Worm (Caenorhabditis elegans): ENCODE data around the gene C43F9.4.

Gene C43F9.4

ce11 chrIV:10576624-10577023 lies 12.3 kb downstream of the C43F9.4 start:
- TF ChIP-seq ces-1 (GFP tag; optimal IDR thresholded peaks at IDR 0.05) (no peak), elt-1 (tag; optimal IDR thresholded peaks at IDR 0.05; ENCODE audit: borderline replicate concordance, insufficient read depth) (peak; percentile 27), ham-2 (GFP tag; optimal IDR thresholded peaks at IDR 0.05) (peak; percentile 72), nhr-76 (tag; optimal IDR thresholded peaks at IDR 0.05) (no peak), lin-32 (GFP tag; optimal IDR thresholded peaks at IDR 0.05) (no peak), elt-3 (tag; optimal IDR thresholded peaks at IDR 0.05) (peak; percentile 31)

- TF ChIP-seq flh-1 (GFP tag; optimal IDR thresholded peaks at IDR 0.05): no peak
- TF ChIP-seq lin-13 (tag; optimal IDR thresholded peaks at IDR 0.05): no peak
- TF ChIP-seq snpc-4 (tag; optimal IDR thresholded peaks at IDR 0.05): no peak
- TF ChIP-seq ztf-11 (tag; optimal IDR thresholded peaks at IDR 0.05): no peak
- TF ChIP-seq unc-39 (tag; optimal IDR thresholded peaks at IDR 0.05): no peak
- no peak for TF ChIP-seq sem-2 (GFP tag; optimal IDR thresholded peaks at IDR 0.05)
- no peak for TF ChIP-seq pha-4 (tag; optimal IDR thresholded peaks at IDR 0.05)
- TF ChIP-seq lin-32 (GFP tag; optimal IDR thresholded peaks at IDR 0.05): no peak
- TF ChIP-seq ham-2 (GFP tag; optimal IDR thresholded peaks at IDR 0.05): no peak
- no peak for TF ChIP-seq tbx-8 (GFP tag; optimal IDR thresholded peaks at IDR 0.05)
- no peak for TF ChIP-seq bed-3 (GFP tag; optimal IDR thresholded peaks at IDR 0.05)
- no peak for TF ChIP-seq cnd-1 (tag; optimal IDR thresholded peaks at IDR 0.05)
Observed at ce11 chrIV:10576050-10576449, 12.9 kb downstream of the C43F9.4 start, which contains the start of gene efn-2. efn-2 (plus strand) TSS chrIV:10576350.

- peak; percentile 35 for TF ChIP-seq ces-1 (GFP tag; optimal IDR thresholded peaks at IDR 0.05)
- no peak for TF ChIP-seq zip-8 (tag; optimal IDR thresholded peaks at IDR 0.05)
Observed at ce11 chrIV:10574471-10574870, 14.5 kb downstream of the C43F9.4 start.

ce11 chrIV:10573471-10573870 lies 15.5 kb downstream of the C43F9.4 start:
- TF ChIP-seq ces-1 (GFP tag; optimal IDR thresholded peaks at IDR 0.05) (peak; percentile 72), ceh-83 (GFP tag; optimal IDR thresholded peaks at IDR 0.05) (no peak)

- no peak for TF ChIP-seq sem-2 (GFP tag; optimal IDR thresholded peaks at IDR 0.05)
- no peak for TF ChIP-seq drap-1 (GFP tag; optimal IDR thresholded peaks at IDR 0.05)
- TF ChIP-seq ces-1 (GFP tag; optimal IDR thresholded peaks at IDR 0.05): peak; percentile 94
- no peak for TF ChIP-seq nhr-76 (tag; optimal IDR thresholded peaks at IDR 0.05)
Observed at ce11 chrIV:10571020-10571419, 18.0 kb downstream of the C43F9.4 start.

- TF ChIP-seq zip-8 (tag; optimal IDR thresholded peaks at IDR 0.05) (peak; percentile 37), elt-3 (tag; optimal IDR thresholded peaks at IDR 0.05) (peak; percentile 41), lin-32 (GFP tag; optimal IDR thresholded peaks at IDR 0.05) (no peak), blmp-1 (tag; optimal IDR thresholded peaks at IDR 0.05) (peak; percentile 4)
Observed at ce11 chrIV:10570065-10570464, 18.9 kb downstream of the C43F9.4 start.

ce11 chrIV:10567822-10568221 lies 21.1 kb downstream of the C43F9.4 start:
- TF ChIP-seq ces-1 (GFP tag; optimal IDR thresholded peaks at IDR 0.05): no peak
- TF ChIP-seq sptf-1 (tag; optimal IDR thresholded peaks at IDR 0.05): no peak
- TF ChIP-seq unc-120 (tag; optimal IDR thresholded peaks at IDR 0.05; ENCODE audit: poor library complexity, severe bottlenecking): no peak
- TF ChIP-seq ceh-83 (GFP tag; optimal IDR thresholded peaks at IDR 0.05): no peak
- TF ChIP-seq mab-5 (tag; optimal IDR thresholded peaks at IDR 0.05): no peak
- no peak for TF ChIP-seq mep-1 (tag; optimal IDR thresholded peaks at IDR 0.05)
- no peak for TF ChIP-seq nhr-237 (tag; optimal IDR thresholded peaks at IDR 0.05)
- no peak for TF ChIP-seq unc-62 (GFP tag; optimal IDR thresholded peaks at IDR 0.05)

- no peak for TF ChIP-seq mls-2 (tag; optimal IDR thresholded peaks at IDR 0.05)
- no peak for TF ChIP-seq sem-2 (GFP tag; optimal IDR thresholded peaks at IDR 0.05)
- TF ChIP-seq ces-1 (GFP tag; optimal IDR thresholded peaks at IDR 0.05): peak; percentile 67
Observed at ce11 chrIV:10565282-10565681, 23.7 kb downstream of the C43F9.4 start.
